Fruit fly (Drosophila melanogaster) whole organism, embryonic: Measurements from ENCODE around the gene CG14174.

ENCODE experiments used
- Aef1 ChIP-seq: fragments of 200-800 bp; sonication (Bioruptor generic); IDR thresholded peaks from 3 replicates; pipeline ENCODE4 v1.3.6; 2022; ENCODE audit warnings: missing biosample characterization, missing genetic modification characterization
- B-H2 ChIP-seq: fragments of 200-800 bp; sonication (Bioruptor generic); optimal IDR thresholded peaks from 2 replicates; lab custom pipeline; 2018; ENCODE audit warnings: missing biosample characterization, mild to moderate bottlenecking, missing genetic modification characterization
- CG12391 ChIP-seq: fragments of 200-800 bp; sonication (Bioruptor generic); optimal IDR thresholded peaks from 3 replicates; lab custom pipeline; 2018; ENCODE audit warnings: missing biosample characterization, mild to moderate bottlenecking, missing genetic modification characterization, moderate library complexity
- CG13775 ChIP-seq: fragments of 200-800 bp; sonication (Bioruptor generic); optimal IDR thresholded peaks from 3 replicates; lab custom pipeline; 2017; ENCODE audit warnings: missing biosample characterization, mild to moderate bottlenecking, missing genetic modification characterization
- CG15269 ChIP-seq: fragments of 200-800 bp; sonication (Bioruptor generic); optimal IDR thresholded peaks from 2 replicates; lab custom pipeline; 2018; ENCODE audit warnings: missing biosample characterization, mild to moderate bottlenecking, missing genetic modification characterization, moderate library complexity
- CG17568 ChIP-seq: fragments of 200-800 bp; sonication (Bioruptor generic); optimal IDR thresholded peaks from 2 replicates; lab custom pipeline; 2018; ENCODE audit warnings: missing biosample characterization, mild to moderate bottlenecking, missing genetic modification characterization, moderate library complexity
- CG2120 ChIP-seq: fragments of 200-800 bp; sonication (Bioruptor generic); optimal IDR thresholded peaks from 3 replicates; lab custom pipeline; 2016; ENCODE audit warnings: missing biosample characterization, missing genetic modification characterization
- CG31388 ChIP-seq: fragments of 200-800 bp; sonication (Bioruptor generic); optimal IDR thresholded peaks from 2 replicates; lab custom pipeline; 2016; ENCODE audit warnings: missing biosample characterization, missing genetic modification characterization
- CG34376 ChIP-seq: fragments of 200-800 bp; sonication (Bioruptor generic); optimal IDR thresholded peaks from 2 replicates; lab custom pipeline; 2018; ENCODE audit warnings: missing biosample characterization, mild to moderate bottlenecking, missing genetic modification characterization
- CG4404 ChIP-seq: fragments of 200-800 bp; sonication (Bioruptor generic); IDR thresholded peaks from 2 replicates; pipeline ENCODE4 v1.3.6; 2022; ENCODE audit warnings: missing biosample characterization, missing genetic modification characterization
- CG6791 ChIP-seq: fragments of 200-800 bp; sonication (Bioruptor generic); IDR thresholded peaks from 3 replicates; pipeline ENCODE4 v1.3.6; 2022; ENCODE audit warnings: missing biosample characterization, missing genetic modification characterization; ENCODE audit not compliant: partially characterized antibody
- CG6854 ChIP-seq: fragments of 200-800 bp; sonication (Bioruptor generic); optimal IDR thresholded peaks from 3 replicates; lab custom pipeline; 2017; ENCODE audit warnings: missing biosample characterization, mild to moderate bottlenecking, missing genetic modification characterization
- CG7357 ChIP-seq: fragments of 200-800 bp; sonication (Bioruptor generic); IDR thresholded peaks from 3 replicates; pipeline ENCODE4 v1.3.6; 2022; ENCODE audit warnings: missing biosample characterization, missing genetic modification characterization
- CG7556 ChIP-seq: fragments of 200-800 bp; sonication (Bioruptor generic); optimal IDR thresholded peaks from 2 replicates; lab custom pipeline; 2017; ENCODE audit warnings: missing biosample characterization, mild to moderate bottlenecking, missing genetic modification characterization
- CG7963 ChIP-seq: fragments of 200-800 bp; sonication (Bioruptor generic); IDR thresholded peaks from 3 replicates; pipeline ENCODE4 v1.3.6; 2022; ENCODE audit warnings: missing biosample characterization, missing genetic modification characterization; ENCODE audit not compliant: partially characterized antibody
- CG8089 ChIP-seq: fragments of 200-800 bp; sonication (Bioruptor generic); optimal IDR thresholded peaks from 3 replicates; lab custom pipeline; 2016; ENCODE audit warnings: missing biosample characterization, missing genetic modification characterization
- CG8281 ChIP-seq: fragments of 200-800 bp; sonication (Bioruptor generic); optimal IDR thresholded peaks from 2 replicates; lab custom pipeline; 2018; ENCODE audit warnings: missing biosample characterization, mild to moderate bottlenecking, missing genetic modification characterization, moderate library complexity
- E2f2 ChIP-seq: fragments of 200-800 bp; sonication (Bioruptor generic); IDR thresholded peaks from 2 replicates; pipeline ENCODE4 v1.3.6; 2022; ENCODE audit warnings: missing biosample characterization, missing genetic modification characterization
- ERR ChIP-seq: fragments of 200-800 bp; sonication (Bioruptor generic); optimal IDR thresholded peaks from 2 replicates; lab custom pipeline; 2016; ENCODE audit warnings: missing biosample characterization, missing genetic modification characterization
- Hr51 ChIP-seq, 2 experiments: fragments of 200-800 bp; sonication (Bioruptor generic); optimal IDR thresholded peaks; 2 replicates in 1 of 2; 3 replicates in 1 of 2; lab custom pipeline; 2016 to 2018; ENCODE audit warnings: missing biosample characterization in 2 of 2, missing genetic modification characterization in 2 of 2, mild to moderate bottlenecking in 1 of 2, moderate library complexity in 1 of 2
- Med ChIP-seq: fragments of 200-800 bp; sonication (Bioruptor generic); peaks from one replicate; lab custom pipeline; 2016; ENCODE audit warnings: missing biosample characterization, missing genetic modification characterization, mild to moderate bottlenecking, inconsistent platforms, moderate library complexity
- Opbp ChIP-seq: fragments of 200-800 bp; sonication (Bioruptor generic); IDR thresholded peaks from 3 replicates; pipeline ENCODE4 v1.3.6; 2022; ENCODE audit warnings: missing biosample characterization, missing genetic modification characterization; ENCODE audit not compliant: partially characterized antibody
- Pdp1 ChIP-seq, 2 experiments: fragments of 200-800 bp; sonication (Bioruptor generic); optimal IDR thresholded peaks; 3 replicates each; lab custom pipeline; 2016; ENCODE audit warnings: missing biosample characterization in 2 of 2, missing genetic modification characterization in 2 of 2, mild to moderate bottlenecking in 1 of 2, moderate library complexity in 1 of 2
- bigmax ChIP-seq: fragments of 200-800 bp; sonication (Bioruptor generic); optimal IDR thresholded peaks from 2 replicates; lab custom pipeline; 2018; ENCODE audit warnings: missing biosample characterization, mild to moderate bottlenecking, missing genetic modification characterization
- corto ChIP-seq: fragments of 200-800 bp; sonication (Bioruptor generic); optimal IDR thresholded peaks from 2 replicates; lab custom pipeline; 2016; ENCODE audit warnings: missing biosample characterization, mild to moderate bottlenecking, missing genetic modification characterization, moderate library complexity
- cwo ChIP-seq: fragments of 200-800 bp; sonication (Bioruptor generic); optimal IDR thresholded peaks from 3 replicates; lab custom pipeline; 2017; ENCODE audit warnings: missing biosample characterization, missing genetic modification characterization, mild to moderate bottlenecking, moderate library complexity, missing genetic modification reagents
- exex ChIP-seq: fragments of 200-800 bp; sonication (Bioruptor generic); optimal IDR thresholded peaks from 4 replicates; lab custom pipeline; 2018; ENCODE audit warnings: missing biosample characterization, mild to moderate bottlenecking, missing genetic modification characterization, moderate library complexity
- grn ChIP-seq: fragments of 200-800 bp; sonication (Bioruptor generic); optimal IDR thresholded peaks from 3 replicates; lab custom pipeline; 2017; ENCODE audit warnings: missing biosample characterization, missing genetic modification characterization
- kay ChIP-seq: fragments of 200-800 bp; sonication (Bioruptor generic); optimal IDR thresholded peaks from 2 replicates; lab custom pipeline; 2016; ENCODE audit warnings: missing biosample characterization, missing genetic modification characterization
- lab ChIP-seq: fragments of 200-800 bp; sonication (Bioruptor generic); optimal IDR thresholded peaks from 3 replicates; lab custom pipeline; 2017; ENCODE audit warnings: missing biosample characterization, missing genetic modification characterization, mild to moderate bottlenecking, moderate library complexity, missing genetic modification reagents
- mirr ChIP-seq: fragments of 200-800 bp; sonication (Bioruptor generic); optimal IDR thresholded peaks from 3 replicates; lab custom pipeline; 2018; ENCODE audit warnings: missing biosample characterization, mild to moderate bottlenecking, missing genetic modification characterization
- mld ChIP-seq: fragments of 200-800 bp; sonication (Bioruptor generic); IDR thresholded peaks from 3 replicates; pipeline ENCODE4 v1.3.6; 2022; ENCODE audit warnings: missing biosample characterization, missing genetic modification characterization; ENCODE audit not compliant: partially characterized antibody
- pfk ChIP-seq: fragments of 200-800 bp; sonication (Bioruptor generic); optimal IDR thresholded peaks from 2 replicates; lab custom pipeline; 2018; ENCODE audit warnings: missing biosample characterization, mild to moderate bottlenecking, missing genetic modification characterization, moderate library complexity
- sd ChIP-seq: fragments of 200-800 bp; sonication (Bioruptor generic); optimal IDR thresholded peaks from 3 replicates; lab custom pipeline; 2018; ENCODE audit warnings: missing biosample characterization, mild to moderate bottlenecking, missing genetic modification characterization, moderate library complexity
- seq ChIP-seq: fragments of 200-800 bp; sonication (Bioruptor generic); IDR thresholded peaks from 2 replicates; pipeline ENCODE4 v1.3.6; 2022; ENCODE audit warnings: missing biosample characterization, missing genetic modification characterization
- stc ChIP-seq: fragments of 200-800 bp; sonication (Bioruptor generic); IDR thresholded peaks from 2 replicates; pipeline ENCODE4 v1.3.6; 2022; ENCODE audit warnings: missing biosample characterization, missing genetic modification characterization
- sug ChIP-seq: fragments of 200-800 bp; optimal IDR thresholded peaks from 2 replicates; lab custom pipeline; 2019; ENCODE audit warnings: missing biosample characterization, mild to moderate bottlenecking, missing genetic modification characterization, moderate library complexity
- unc-4 ChIP-seq: fragments of 200-800 bp; sonication (Bioruptor generic); IDR thresholded peaks from 2 replicates; pipeline ENCODE4 v1.3.6; 2022; ENCODE audit warnings: missing biosample characterization, missing genetic modification characterization; ENCODE audit not compliant: partially characterized antibody
- unpg ChIP-seq: fragments of 200-800 bp; sonication (Bioruptor generic); optimal IDR thresholded peaks from 3 replicates; lab custom pipeline; 2018; ENCODE audit warnings: missing biosample characterization, mild to moderate bottlenecking, missing genetic modification characterization, moderate library complexity

Gene CG14174

DNA sequence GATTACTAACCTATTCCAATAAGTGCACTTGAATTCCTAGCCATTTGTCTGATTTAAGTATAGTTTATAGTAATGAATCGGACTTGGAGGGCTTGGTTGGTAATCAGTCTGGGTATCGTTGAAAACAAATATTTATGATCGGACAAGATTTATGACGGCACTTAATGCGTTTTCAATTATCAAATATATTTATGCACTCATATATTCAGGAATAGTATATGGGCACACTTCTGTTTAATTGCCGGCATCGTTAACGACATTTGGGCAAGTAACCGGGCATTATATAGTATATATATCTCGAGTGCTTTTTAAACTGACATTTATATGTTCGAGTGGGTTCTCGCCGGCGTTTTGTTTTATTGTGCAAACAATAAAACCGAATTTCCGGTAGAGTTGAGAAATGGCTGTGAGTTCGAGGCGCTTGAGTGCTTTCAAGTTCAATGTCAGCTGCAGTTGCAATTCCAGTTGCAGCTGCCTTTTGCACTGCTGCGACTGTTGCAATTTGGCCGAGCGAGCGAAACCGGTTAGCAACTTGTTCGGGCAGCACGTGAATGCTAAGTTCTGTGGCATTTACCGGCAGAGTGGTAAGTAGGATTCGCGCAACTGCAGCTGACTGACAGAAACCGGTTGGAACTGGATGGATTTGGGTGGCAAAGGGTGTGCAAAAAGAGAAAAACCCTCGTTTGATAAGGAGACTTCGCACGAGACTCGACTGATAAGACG lies 48.7 kb downstream of the CG14174 start (continued):
- TF ChIP-seq unpg (GFP tag; lab: Kevin White, UChicago) (peak; percentile 0), CG13775 (GFP tag; lab: Kevin White, UChicago) (no peak), CG8281 (tag; lab: Kevin White, UChicago) (no peak), CG12391 (tag; lab: Kevin White, UChicago) (no peak), ERR (GFP tag; lab: Kevin White, UChicago) (no peak), CG17568 (peak; percentile 17), CG34376 (GFP tag; lab: Kevin White, UChicago) (no peak), sd (tag; lab: Kevin White, UChicago) (peak; percentile 25), Aef1 (GFP tag; lab: Robert Waterston, UW) (no peak), Med (peak; percentile 40), B-H2 (GFP tag; lab: Kevin White, UChicago) (peak; percentile 5), pfk (GFP tag; lab: Kevin White, UChicago) (no peak), unc-4 (GFP tag; lab: Robert Waterston, UW) (no peak), CG7963 (GFP tag; lab: Robert Waterston, UW) (no peak), CG7556 (GFP tag; lab: Kevin White, UChicago) (no peak), CG6854 (GFP tag; lab: Kevin White, UChicago) (peak; percentile 27), CG7357 (GFP tag; lab: Robert Waterston, UW) (no peak), sug (peak; percentile 38), Opbp (GFP tag; lab: Robert Waterston, UW) (no peak), mld (GFP tag; lab: Robert Waterston, UW) (no peak), exex (tag; lab: Kevin White, UChicago) (peak; percentile 94), corto (GFP tag; lab: Kevin White, UChicago) (no peak), CG31388 (GFP tag; lab: Kevin White, UChicago) (no peak)

DNA sequence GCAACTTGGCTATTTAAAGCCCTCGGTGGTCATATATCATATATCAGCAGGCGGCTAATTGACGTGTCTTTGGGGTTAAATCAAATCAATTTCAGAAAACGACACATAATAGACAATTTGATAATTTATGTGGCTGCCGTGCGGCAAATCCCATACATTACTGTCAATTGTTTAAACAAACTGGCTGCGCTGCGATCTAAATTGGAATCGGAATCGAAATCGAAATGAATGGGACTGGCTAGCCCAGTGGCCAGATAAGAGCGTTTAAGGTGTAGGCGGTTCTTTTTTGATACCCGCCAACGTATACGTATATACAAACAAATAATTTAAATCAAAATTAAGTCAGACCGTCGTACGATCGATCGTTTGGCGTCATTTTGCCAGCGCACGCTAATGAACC lies 49.3 kb downstream of the CG14174 start:
- TF ChIP-seq mirr (GFP tag; lab: Kevin White, UChicago) = peak; percentile 53
- peak; percentile 77 for TF ChIP-seq cwo (GFP tag; lab: Kevin White, UChicago)
- TF ChIP-seq stc (GFP tag; lab: Robert Waterston, UW) = no peak
- TF ChIP-seq CG15269 (tag; lab: Kevin White, UChicago) = peak; percentile 1
- TF ChIP-seq CG8089 (GFP tag; lab: Kevin White, UChicago) = no peak
- no peak for TF ChIP-seq CG4404 (GFP tag; lab: Robert Waterston, UW)
- peak in 1 of 2 experiments; percentile 46 for TF ChIP-seq Pdp1 (GFP tag; optimal IDR thresholded peaks at IDR 0.05; lab: Kevin White, UChicago)
- TF ChIP-seq exex (tag; lab: Kevin White, UChicago) = peak; percentile 75
- no peak for TF ChIP-seq Hr51 (GFP tag; optimal IDR thresholded peaks at IDR 0.05; lab: Kevin White, UChicago)
- TF ChIP-seq CG2120 (GFP tag; lab: Kevin White, UChicago) = no peak
- no peak for TF ChIP-seq kay (GFP tag; lab: Kevin White, UChicago)
- peak; percentile 94 for TF ChIP-seq lab
- TF ChIP-seq bigmax (GFP tag; lab: Kevin White, UChicago) = no peak
- no peak for TF ChIP-seq seq
- TF ChIP-seq CG6791 (GFP tag; lab: Robert Waterston, UW) = no peak
- TF ChIP-seq grn (GFP tag; lab: Kevin White, UChicago) = peak; percentile 57
- peak; percentile 51 for TF ChIP-seq sug
- TF ChIP-seq E2f2 (GFP tag; lab: Robert Waterston, UW) = no peak
